Fruit fly (Drosophila melanogaster) whole organism: ENCODE results near the gene nAChRalpha6.

Source experiments
- CG8478 ChIP-seq: fragments of >200 bp; optimal IDR thresholded peaks from 2 replicates; lab custom pipeline; 2018; ENCODE audit warnings: inconsistent platforms
- Dll ChIP-seq: fragments of >200 bp; optimal IDR thresholded peaks from 2 replicates; lab custom pipeline; 2017
- EcR ChIP-seq, 2 experiments: fragments of >200 bp; optimal IDR thresholded peaks; 2 replicates each; lab custom pipeline; 2017; ENCODE audit warnings: missing biosample characterization in 2 of 2, missing genetic modification characterization in 2 of 2, missing genetic modification reagents in 2 of 2
- pan ChIP-seq: fragments of >200 bp; optimal IDR thresholded peaks from 2 replicates; lab custom pipeline; 2017
- psq ChIP-seq: fragments of >200 bp; optimal IDR thresholded peaks from 2 replicates; lab custom pipeline; 2017
- usp ChIP-seq: fragments of >200 bp; optimal IDR thresholded peaks from 2 replicates; lab custom pipeline; 2017; ENCODE audit warnings: missing biosample characterization, missing genetic modification characterization, mixed read lengths

The nAChRalpha6 gene

DNA sequence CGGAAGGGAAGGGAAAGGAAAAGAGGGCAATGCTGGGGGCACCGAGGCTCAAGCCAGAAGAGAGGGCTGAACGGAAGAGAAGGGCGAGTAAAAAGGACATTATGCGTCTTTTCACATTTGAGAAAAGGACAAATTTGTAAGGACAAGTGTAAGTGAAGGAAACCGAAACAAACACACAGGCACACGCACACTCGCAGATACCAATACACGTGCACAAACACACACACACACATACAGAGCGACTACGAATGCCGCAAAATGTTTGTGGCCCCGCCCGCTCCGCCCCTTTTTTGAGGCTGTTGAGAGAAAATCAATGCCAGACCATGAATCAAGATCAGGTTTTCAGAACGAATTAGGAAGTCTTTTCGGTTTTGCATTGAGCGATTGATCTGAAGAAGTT is 132.7 kb downstream of the nAChRalpha6 start:
- TF ChIP-seq pan (lab: Kevin White, UChicago), result no peak
- no peak for TF ChIP-seq psq (lab: Kevin White, UChicago)

DNA sequence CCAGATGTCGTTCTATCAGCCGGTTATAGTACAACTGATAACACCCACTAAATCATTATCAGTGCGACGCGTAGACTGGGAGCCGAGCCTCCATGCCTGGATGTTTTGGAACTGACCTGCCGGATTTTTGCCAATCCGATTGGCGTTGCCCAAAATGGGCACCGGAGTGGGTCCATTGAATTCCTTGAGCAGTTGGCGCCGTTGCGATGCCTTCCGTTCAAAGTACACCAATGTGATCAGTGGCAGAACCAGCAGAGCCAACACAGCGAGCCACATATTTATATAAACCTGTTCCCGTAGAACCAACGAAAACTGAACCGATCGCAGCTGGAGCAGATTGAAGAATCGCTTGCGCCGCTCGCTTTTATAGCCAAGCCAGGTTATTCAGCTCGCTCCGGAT is 136.3 kb downstream of the nAChRalpha6 start, which contains the start of gene Cyp4e3:
Gene Cyp4e3, minus strand, starts transcription at position 327 of the 400 bp plus-strand sequence.
- no peak for TF ChIP-seq pan (lab: Kevin White, UChicago)
- TF ChIP-seq CG8478, result no peak
- no peak for TF ChIP-seq usp (GFP tag; lab: Kevin White, UChicago)
- no peak for TF ChIP-seq Dll
- no peak for TF ChIP-seq psq (lab: Kevin White, UChicago)
- no peak for TF ChIP-seq EcR (GFP tag; optimal IDR thresholded peaks at IDR 0.05; lab: Kevin White, UChicago)

- TF ChIP-seq psq (lab: Kevin White, UChicago) (no peak), EcR (GFP tag; optimal IDR thresholded peaks at IDR 0.05; lab: Kevin White, UChicago) (no peak), CG8478 (no peak), pan (lab: Kevin White, UChicago) (no peak), Dll (no peak)
Measured at dm6 chr2L:9746236-9747225, 139.5 kb downstream of the nAChRalpha6 start, which contains the start of gene Nckx30C. Gene Nckx30C, minus strand, starts transcription at chr2L:9746495.

- TF ChIP-seq pan (lab: Kevin White, UChicago) (no peak), EcR (GFP tag; optimal IDR thresholded peaks at IDR 0.05; lab: Kevin White, UChicago) (no peak), usp (GFP tag; lab: Kevin White, UChicago) (no peak), CG8478 (no peak), Dll (no peak), psq (lab: Kevin White, UChicago) (no peak)
Measured at dm6 chr2L:9744634-9745033, 141.4 kb downstream of the nAChRalpha6 start.

dm6 chr2L:9743823-9744222 is 142.2 kb downstream of the nAChRalpha6 start:
- no peak for TF ChIP-seq psq (lab: Kevin White, UChicago)
- no peak for TF ChIP-seq EcR (GFP tag; optimal IDR thresholded peaks at IDR 0.05; lab: Kevin White, UChicago)
- no peak for TF ChIP-seq usp (GFP tag; lab: Kevin White, UChicago)
- TF ChIP-seq CG8478, result no peak
- TF ChIP-seq Dll, result no peak
- no peak for TF ChIP-seq pan (lab: Kevin White, UChicago)
